Fruit fly (Drosophila melanogaster) whole organism: ENCODE results near the gene CG32536.
A peak's percentile ranks its signal among the peaks of the same experiment; 100 is the strongest.

ENCODE experiments used
- CG8478 ChIP-seq: fragments of >200 bp; optimal IDR thresholded peaks from 2 replicates; lab custom pipeline; 2018; ENCODE audit warnings: inconsistent platforms
- Dll ChIP-seq: fragments of >200 bp; optimal IDR thresholded peaks from 2 replicates; lab custom pipeline; 2017
- EcR ChIP-seq, 2 experiments: fragments of >200 bp; optimal IDR thresholded peaks; 2 replicates each; lab custom pipeline; 2017; ENCODE audit warnings: missing biosample characterization in 2 of 2, missing genetic modification characterization in 2 of 2, missing genetic modification reagents in 2 of 2
- pan ChIP-seq: fragments of >200 bp; optimal IDR thresholded peaks from 2 replicates; lab custom pipeline; 2017
- psq ChIP-seq: fragments of >200 bp; optimal IDR thresholded peaks from 2 replicates; lab custom pipeline; 2017
- usp ChIP-seq: fragments of >200 bp; optimal IDR thresholded peaks from 2 replicates; lab custom pipeline; 2017; ENCODE audit warnings: missing biosample characterization, missing genetic modification characterization, mixed read lengths

The CG32536 gene

DNA sequence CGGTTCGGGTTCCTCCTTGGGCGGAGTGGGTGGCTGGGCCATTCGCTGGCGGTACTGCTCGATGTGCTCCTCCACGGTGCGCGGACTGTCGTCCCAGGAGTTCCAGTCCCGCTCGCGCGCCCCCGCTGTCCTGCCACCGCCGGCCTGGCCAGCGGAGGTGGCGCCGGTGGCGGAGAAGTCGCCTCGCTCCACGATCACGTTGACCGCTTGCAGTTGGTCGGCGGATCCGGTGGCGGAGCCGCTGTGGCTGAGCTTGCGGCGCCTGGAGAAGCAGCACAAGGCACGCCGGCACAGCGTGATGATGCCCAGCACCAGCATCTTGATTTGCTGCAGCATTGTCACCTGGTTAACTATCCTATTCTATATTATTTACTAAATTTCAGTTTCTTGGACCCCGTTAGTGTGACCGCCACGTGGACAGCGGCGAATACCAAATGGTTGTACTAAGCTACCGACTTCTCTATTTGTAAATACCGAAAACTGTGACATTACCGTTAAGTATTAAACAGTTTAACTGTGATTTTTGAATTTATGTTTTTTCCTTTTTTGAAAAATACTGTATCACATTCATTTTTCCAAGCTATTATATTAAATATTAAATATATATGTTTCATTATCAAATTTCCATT lies at the start of gene CG32536, which contains the start of gene CG32537:
Gene CG32536, minus strand, starts transcription at position 410 of the 629 bp plus-strand sequence.
Gene CG32537, minus strand, starts transcription at position 51 of the 629 bp plus-strand sequence.
- TF ChIP-seq pan = no peak
- no peak for TF ChIP-seq CG8478 (lab: Kevin White, UChicago)
- no peak for TF ChIP-seq psq (lab: Kevin White, UChicago)
- no peak for TF ChIP-seq Dll (lab: Kevin White, UChicago)
- no peak for TF ChIP-seq EcR (GFP tag; optimal IDR thresholded peaks at IDR 0.05; lab: Kevin White, UChicago)
- TF ChIP-seq usp (GFP tag; lab: Kevin White, UChicago) = no peak

DNA sequence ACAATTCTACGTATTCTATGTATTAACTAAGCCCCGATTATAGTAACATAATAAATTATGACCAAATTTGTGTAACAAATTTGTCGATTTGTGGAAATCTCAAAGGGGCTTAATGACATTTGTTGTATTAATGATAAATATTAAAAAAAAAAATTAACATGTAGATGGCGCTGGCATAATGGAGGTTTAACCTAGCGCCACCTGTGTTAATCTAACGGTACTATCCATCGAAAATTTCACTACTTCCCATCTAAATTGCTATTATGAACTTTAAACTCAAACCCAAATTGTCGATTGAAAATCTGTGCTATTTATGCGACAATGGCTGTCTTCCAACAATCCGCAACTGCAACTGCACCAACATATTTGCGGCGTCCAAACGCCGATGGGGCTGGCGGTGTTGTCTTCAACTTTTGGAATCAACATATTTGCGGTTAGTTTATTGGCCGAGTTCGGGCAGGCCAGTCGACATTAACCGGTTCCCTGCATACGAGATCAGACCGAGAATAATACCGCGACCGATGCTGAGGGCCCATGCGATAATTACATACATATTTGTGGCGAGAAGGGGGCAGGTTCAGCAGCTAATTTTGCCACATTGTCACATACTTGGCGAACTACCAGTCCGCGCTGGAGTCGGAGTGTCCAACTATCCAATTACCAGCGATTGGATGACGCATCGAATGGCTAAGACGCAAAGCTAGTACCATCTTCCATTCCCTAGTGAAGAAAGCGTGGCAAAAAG lies 49.2 kb upstream of the CG32536 start:
- TF ChIP-seq usp (GFP tag; lab: Kevin White, UChicago) (no peak), psq (lab: Kevin White, UChicago) (no peak), pan (no peak)

DNA sequence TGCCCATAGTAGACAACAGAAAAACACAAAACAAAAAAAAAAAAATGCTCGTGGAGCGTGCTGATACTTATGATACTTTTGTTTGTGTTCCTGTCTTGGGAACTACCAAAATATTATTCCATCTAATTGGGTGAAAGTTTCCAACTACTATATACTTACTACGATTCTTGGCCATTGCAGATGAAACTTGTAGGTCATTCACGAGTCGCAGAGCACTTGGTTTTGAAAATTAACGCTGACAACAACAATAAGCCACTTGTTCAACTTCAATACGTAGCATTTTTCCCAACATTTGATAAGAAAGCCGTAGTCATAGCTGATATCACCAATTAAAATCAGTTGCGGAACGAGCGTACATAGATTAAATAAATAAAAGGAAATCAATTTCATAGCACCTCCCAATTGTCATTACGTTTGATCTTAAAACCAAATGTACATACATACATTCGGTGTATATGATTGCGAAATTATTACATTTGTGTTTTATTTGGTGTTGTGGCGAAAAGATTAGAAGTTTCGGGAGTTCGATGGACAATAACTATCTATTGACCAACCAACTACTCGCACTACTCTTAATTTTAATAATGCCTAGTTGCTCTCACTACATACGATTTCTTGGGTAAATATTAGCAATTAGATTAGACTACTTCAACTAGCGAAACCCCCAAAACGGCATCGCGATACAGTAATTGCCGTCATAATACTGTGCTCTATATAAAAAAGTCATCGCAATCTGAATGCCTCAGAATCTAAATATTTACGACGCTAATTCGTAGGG lies 48.1 kb upstream of the CG32536 start:
- TF ChIP-seq CG8478 (lab: Kevin White, UChicago) (no peak), EcR (GFP tag; optimal IDR thresholded peaks at IDR 0.05; lab: Kevin White, UChicago) (no peak), psq (lab: Kevin White, UChicago) (no peak), usp (GFP tag; lab: Kevin White, UChicago) (no peak), Dll (lab: Kevin White, UChicago) (no peak), pan (no peak)

DNA sequence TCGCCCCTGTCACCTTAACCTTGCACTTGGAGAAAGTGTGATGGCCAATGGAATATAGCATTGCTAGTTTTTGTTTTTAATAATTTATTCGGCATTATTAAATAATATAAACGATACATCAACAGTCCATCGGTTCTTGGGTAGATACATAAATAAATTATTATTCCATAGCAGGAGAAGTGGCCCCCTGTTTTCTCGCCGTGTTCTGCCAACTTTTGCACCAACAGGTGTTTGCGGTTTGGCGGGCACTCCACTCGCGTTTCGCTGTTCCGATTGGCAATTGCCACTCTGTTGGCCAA lies 47.1 kb upstream of the CG32536 start:
- TF ChIP-seq usp (GFP tag; lab: Kevin White, UChicago) (no peak), psq (lab: Kevin White, UChicago) (no peak), pan (no peak), CG8478 (lab: Kevin White, UChicago) (no peak), Dll (lab: Kevin White, UChicago) (no peak), EcR (GFP tag; optimal IDR thresholded peaks at IDR 0.05; lab: Kevin White, UChicago) (no peak)

DNA sequence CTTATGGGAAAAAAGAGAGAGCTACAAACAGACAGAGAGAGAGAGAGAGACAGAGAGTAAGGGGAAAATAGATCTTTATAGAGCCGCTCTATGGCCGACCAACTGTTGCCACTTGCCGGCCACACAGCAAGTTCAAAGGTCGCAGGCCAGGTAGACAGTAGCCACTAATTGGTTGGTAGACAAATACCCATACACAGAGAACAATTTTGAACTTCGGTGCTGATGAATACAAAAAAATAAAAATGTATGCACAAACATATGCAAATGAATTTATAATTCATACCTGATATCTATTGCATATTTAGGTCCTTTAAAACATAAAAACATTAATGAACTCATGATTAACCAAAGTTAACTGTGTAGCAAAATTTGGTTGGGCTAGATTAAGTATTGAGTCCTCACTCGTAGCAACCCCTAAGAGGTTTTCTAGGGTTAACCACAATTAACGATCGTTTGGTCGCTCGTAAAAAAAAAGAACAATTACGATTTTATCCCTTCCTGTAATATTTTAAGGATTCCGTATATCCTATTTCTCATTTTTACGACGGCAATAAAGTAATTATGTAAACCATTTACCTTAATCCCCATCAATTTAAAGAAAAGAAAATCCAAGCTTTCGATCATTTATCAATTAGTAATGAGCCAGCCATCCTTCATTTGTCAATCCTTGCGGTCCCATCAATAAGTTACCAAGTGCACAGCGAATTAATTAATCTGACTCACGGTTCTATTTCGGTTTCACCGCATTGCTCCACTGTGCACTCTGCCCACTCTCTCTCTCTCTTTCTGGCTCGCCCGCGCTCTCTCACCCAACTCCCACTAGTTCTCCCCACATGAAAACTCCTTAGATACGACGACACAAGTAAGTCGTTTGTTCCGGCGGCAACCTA lies 46.5 kb upstream of the CG32536 start:
- no peak for TF ChIP-seq Dll (lab: Kevin White, UChicago)
- TF ChIP-seq usp (GFP tag; lab: Kevin White, UChicago) = no peak
- TF ChIP-seq pan = no peak
- TF ChIP-seq CG8478 (lab: Kevin White, UChicago) = no peak
- TF ChIP-seq EcR (GFP tag; optimal IDR thresholded peaks at IDR 0.05; lab: Kevin White, UChicago) = no peak
- TF ChIP-seq psq (lab: Kevin White, UChicago) = no peak

DNA sequence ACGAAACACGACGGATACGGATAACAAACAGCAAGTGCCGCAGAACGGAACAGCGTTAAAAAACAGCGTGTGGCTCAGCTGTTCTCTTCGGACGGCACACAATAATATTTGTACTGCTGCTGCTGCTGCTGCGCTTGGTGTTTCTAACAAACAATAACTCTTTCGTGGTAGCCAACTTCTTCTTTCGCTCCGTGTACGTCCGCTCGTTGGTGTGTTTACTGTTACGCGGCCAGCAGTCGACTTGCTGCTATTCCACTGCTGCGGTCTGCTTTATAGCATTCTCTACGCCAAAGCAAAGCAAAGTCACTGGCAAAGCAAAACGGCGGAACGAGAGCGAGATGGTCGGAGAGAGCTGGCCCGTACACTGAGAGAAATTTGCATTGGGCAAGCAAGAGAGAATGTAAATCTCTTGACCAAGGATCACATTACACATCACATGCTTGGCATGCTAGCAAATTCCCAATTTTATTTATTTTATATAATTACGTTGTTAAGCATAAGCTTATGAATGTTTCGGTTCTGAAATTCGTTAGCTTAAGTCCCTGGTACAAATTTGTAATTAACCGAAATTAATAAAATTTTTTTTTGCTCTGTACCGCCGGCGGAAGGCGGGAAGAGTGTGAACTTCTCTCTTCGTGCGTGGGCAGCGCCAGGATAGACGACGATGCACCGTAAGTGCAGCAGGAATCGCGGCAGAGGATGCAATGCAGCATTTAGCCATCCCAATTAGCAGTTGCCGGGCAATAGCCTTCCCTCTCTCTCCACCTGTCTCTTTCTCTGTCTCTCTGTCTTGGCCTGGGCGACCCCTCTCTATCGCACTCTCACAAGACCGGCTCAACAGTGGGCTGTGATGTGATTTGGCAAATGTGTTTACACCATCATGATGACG lies 45.4 kb upstream of the CG32536 start, which contains the start of gene out:
Gene out, minus strand, starts transcription at position 287 of the 889 bp plus-strand sequence.
- TF ChIP-seq CG8478 (lab: Kevin White, UChicago) (no peak), Dll (lab: Kevin White, UChicago) (peak; percentile 54)

DNA sequence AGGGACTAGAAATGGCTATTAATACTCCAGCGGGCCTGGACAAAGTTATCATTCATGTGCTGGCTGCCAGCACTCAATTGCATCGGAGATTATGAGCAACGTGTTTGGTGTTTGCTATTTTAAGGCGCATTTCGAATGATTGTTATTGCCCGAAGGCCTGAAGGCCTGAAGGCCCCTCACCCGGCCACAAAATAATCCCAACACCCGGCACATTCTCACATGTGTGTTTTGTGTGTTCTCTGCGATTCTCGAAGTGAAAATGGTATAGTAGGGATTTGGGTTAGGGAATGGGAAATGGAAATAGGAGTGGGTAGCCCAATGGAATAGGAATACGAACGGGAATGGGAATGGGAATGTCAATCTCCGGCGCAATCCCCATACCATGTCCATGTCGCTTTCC lies 42.2 kb upstream of the CG32536 start:
- TF ChIP-seq EcR (GFP tag; optimal IDR thresholded peaks at IDR 0.05; lab: Kevin White, UChicago) (no peak), pan (no peak), psq (lab: Kevin White, UChicago) (no peak), Dll (lab: Kevin White, UChicago) (no peak), usp (GFP tag; lab: Kevin White, UChicago) (no peak), CG8478 (lab: Kevin White, UChicago) (no peak)

DNA sequence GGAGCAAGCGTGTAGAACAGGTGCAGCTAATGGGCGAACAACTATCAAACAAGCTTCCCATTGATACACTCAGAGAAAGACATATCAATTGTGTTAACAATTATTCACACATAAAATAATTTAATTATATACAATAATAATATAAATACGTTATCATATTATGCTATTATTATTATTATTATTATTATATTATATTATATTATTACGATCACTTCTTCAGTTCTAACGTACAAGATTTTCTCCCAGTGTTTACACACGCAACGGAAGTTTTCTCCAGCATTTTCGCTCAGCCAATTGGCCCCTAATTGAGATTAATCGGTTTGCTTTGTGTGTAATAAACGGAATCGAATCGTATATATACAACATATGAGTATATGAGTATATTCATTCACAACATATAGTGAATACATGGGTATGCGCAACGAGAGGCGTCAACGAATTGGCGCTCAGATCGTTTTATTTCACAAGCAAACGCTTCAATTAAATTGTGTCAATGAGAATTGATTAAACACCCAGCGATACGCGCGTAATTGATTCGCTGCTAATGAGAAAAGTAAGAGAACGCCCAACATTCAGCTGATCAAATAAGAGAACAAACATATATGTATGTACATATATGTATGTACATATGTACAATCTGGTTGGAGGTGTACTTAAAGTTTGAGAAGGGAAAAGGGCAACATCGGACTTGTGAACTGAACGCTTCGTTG lies 40.5 kb upstream of the CG32536 start:
- TF ChIP-seq CG8478 (lab: Kevin White, UChicago) (no peak), Dll (lab: Kevin White, UChicago) (no peak), usp (GFP tag; lab: Kevin White, UChicago) (no peak), EcR (GFP tag; optimal IDR thresholded peaks at IDR 0.05; lab: Kevin White, UChicago) (no peak), psq (lab: Kevin White, UChicago) (no peak), pan (no peak)

DNA sequence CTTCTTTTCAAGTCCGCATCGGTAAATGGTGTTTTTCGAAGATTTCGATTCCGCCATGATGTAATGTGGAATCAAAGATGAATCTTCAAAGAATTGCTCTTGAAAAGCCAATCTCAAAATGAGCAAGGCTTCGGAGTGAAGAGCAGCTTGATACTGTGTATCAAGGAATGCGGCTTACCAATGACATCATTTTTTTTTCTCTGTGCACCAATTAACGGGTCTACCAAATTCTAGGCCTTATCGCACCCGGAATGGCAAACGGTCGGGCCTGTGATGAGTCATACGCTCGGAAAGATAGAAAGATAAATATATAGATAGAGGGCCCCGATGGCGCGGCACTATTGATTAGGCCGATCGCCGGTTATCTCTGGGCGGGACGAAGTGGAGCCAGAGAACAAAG lies 39.9 kb upstream of the CG32536 start:
- TF ChIP-seq CG8478 (lab: Kevin White, UChicago) (no peak), psq (lab: Kevin White, UChicago) (no peak), EcR (GFP tag; optimal IDR thresholded peaks at IDR 0.05; lab: Kevin White, UChicago) (no peak), pan (no peak), Dll (lab: Kevin White, UChicago) (no peak), usp (GFP tag; lab: Kevin White, UChicago) (no peak)
